Worm (Caenorhabditis elegans): Measurements from ENCODE around the gene Y50E8A.6.

The Y50E8A.6 gene

DNA sequence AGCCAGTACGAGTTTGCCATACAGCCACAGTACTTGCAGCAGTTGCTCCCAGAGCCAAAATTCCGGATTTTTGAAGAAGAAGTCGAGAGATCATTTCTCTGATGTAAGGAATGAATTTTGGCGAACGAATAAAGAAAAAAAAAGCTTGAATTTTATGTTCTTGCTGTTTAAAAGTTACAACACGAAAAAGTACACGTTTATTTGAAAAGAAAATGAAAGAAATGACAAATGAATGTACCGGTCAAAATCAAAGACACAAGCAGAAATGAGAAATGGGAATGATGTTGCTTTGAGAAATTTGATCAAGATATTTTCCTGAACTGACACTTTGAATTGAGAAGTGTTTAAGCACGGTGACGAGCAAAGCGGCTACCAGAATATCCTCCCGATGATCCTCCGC is at the start of gene Y50E8A.6:
Y50E8A.6 (minus strand) TSS at position 101 of the 400 bp plus-strand sequence.
- no peak for TF ChIP-seq dmd-4 (tag; optimal IDR thresholded peaks at IDR 0.05; ENCODE audit: borderline replicate concordance)
- no peak for TF ChIP-seq ttx-3 (tag; optimal IDR thresholded peaks at IDR 0.05)
- TF ChIP-seq madf-2 (tag; optimal IDR thresholded peaks at IDR 0.05): no peak
- TF ChIP-seq tbx-7 (tag; optimal IDR thresholded peaks at IDR 0.05): no peak
- no peak for TF ChIP-seq sox-2 (GFP tag; IDR thresholded peaks at IDR 0.05)
- no peak for TF ChIP-seq ceh-9 (tag; optimal IDR thresholded peaks at IDR 0.05)
- no peak for TF ChIP-seq ceh-18 (tag; optimal IDR thresholded peaks at IDR 0.05)
- TF ChIP-seq ceh-2 (tag; optimal IDR thresholded peaks at IDR 0.05): no peak
- TF ChIP-seq hlh-30 (tag; optimal IDR thresholded peaks at IDR 0.05; ENCODE audit: insufficient read depth): no peak
- no peak for TF ChIP-seq F13H6.1 (tag; optimal IDR thresholded peaks at IDR 0.05)
- no peak for TF ChIP-seq nhr-232 (tag; optimal IDR thresholded peaks at IDR 0.05)
- no peak for TF ChIP-seq pros-1 (tag; optimal IDR thresholded peaks at IDR 0.05)

DNA sequence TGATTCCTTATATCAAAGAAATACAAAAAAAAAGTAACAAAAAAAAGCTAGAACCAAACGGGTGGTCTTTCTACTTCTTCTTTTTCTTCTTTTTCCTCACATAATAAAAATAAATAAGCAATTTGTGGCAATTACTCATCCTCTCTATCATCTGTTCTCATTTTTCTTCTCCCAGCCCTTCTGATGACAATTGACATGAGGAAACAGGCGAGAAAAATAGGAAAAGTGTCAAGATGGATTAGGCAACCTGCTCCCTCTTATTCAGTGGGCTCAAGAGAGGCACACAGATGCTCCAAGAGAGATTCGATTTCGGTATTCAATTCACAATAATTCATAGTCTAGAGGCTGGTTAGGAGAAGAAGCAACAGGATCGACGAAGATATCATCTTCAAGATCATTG is 49.7 kb upstream of the Y50E8A.6 start:
- TF ChIP-seq ceh-24 (tag; optimal IDR thresholded peaks at IDR 0.05) (no peak), hlh-8 (tag; optimal IDR thresholded peaks at IDR 0.05) (no peak), ceh-45 (GFP tag; IDR thresholded peaks at IDR 0.05) (no peak), C08G9.2 (tag; optimal IDR thresholded peaks at IDR 0.05) (no peak), fax-1 (tag; optimal IDR thresholded peaks at IDR 0.05) (no peak), F13H6.1 (tag; optimal IDR thresholded peaks at IDR 0.05) (no peak), unc-55 (GFP tag; optimal IDR thresholded peaks at IDR 0.05) (peak; percentile 72), lim-6 (tag; optimal IDR thresholded peaks at IDR 0.05) (no peak), ceh-34 (tag; optimal IDR thresholded peaks at IDR 0.05) (peak; percentile 89), pha-4 (tag; optimal IDR thresholded peaks at IDR 0.05) (no peak)

DNA sequence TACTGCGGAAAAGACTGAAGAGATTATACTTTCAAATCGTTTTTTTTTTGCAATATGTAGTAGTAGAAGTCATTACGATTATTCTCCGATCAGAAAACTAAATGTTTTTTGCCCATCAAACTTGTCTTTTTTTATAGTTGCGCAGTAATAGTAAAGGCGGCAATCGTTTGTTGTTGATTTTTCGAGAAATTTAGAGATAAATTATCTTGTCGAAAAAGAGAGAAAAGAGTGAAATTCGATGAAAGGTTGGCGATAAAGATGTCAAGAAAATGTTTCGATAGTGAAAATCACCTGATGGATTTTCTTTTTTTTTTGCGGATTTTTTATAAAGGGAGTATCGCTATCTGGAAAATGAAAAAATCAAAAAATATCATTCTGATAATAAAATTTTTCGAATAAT is 47.3 kb upstream of the Y50E8A.6 start:
- TF ChIP-seq tbx-2 (tag; optimal IDR thresholded peaks at IDR 0.05): no peak
- TF ChIP-seq fkh-10 (GFP tag; optimal IDR thresholded peaks at IDR 0.05): no peak
- no peak for TF ChIP-seq hlh-8 (tag; optimal IDR thresholded peaks at IDR 0.05)
- TF ChIP-seq sdc-2 (tag; optimal IDR thresholded peaks at IDR 0.05): no peak
- no peak for TF ChIP-seq hlh-13 (GFP tag; optimal IDR thresholded peaks at IDR 0.05)
- TF ChIP-seq nhr-232 (tag; optimal IDR thresholded peaks at IDR 0.05): no peak
- TF ChIP-seq ceh-24 (tag; optimal IDR thresholded peaks at IDR 0.05): no peak
- no peak for TF ChIP-seq C38D4.7 (GFP tag; optimal IDR thresholded peaks at IDR 0.05)
- no peak for TF ChIP-seq ref-2 (tag; optimal IDR thresholded peaks at IDR 0.05)
- no peak for TF ChIP-seq dve-1 (tag; optimal IDR thresholded peaks at IDR 0.05)
- TF ChIP-seq ceh-6 (GFP tag; optimal IDR thresholded peaks at IDR 0.05): no peak
- no peak for TF ChIP-seq odd-2 (tag; optimal IDR thresholded peaks at IDR 0.05)
- no peak for TF ChIP-seq Y22D7AL.16 (tag; optimal IDR thresholded peaks at IDR 0.05)
- TF ChIP-seq dmd-4 (tag; optimal IDR thresholded peaks at IDR 0.05; ENCODE audit: borderline replicate concordance): no peak
- no peak for TF ChIP-seq unc-3 (GFP tag; conservative IDR thresholded peaks at IDR 0.05)
- no peak for TF ChIP-seq unc-3 (tag; optimal IDR thresholded peaks at IDR 0.05)
- no peak for TF ChIP-seq lin-11 (tag; optimal IDR thresholded peaks at IDR 0.05)
- TF ChIP-seq hlh-15 (tag; optimal IDR thresholded peaks at IDR 0.05): no peak
- TF ChIP-seq ama-1 (optimal IDR thresholded peaks at IDR 0.05): no peak
- no peak for TF ChIP-seq K09A11.1 (tag; optimal IDR thresholded peaks at IDR 0.05; ENCODE audit: insufficient read depth)

DNA sequence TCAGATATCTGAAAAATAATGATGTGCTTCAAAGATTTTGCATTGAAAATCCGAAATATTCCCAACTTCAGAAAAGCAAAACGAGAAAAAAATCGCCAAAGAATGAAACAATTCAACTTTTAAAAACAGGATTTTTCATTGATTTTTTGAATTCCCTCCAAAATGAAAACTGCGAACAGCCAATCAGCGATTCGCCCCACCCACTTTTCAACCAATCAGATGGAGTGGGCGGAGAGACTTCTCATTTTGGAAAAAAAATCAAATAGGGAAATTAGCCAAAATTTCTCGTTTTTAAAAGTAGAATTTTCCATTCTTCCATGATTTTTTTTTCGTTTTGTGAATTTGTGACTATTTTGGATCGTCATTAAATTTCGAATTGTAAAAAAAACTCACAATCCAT is 43.7 kb upstream of the Y50E8A.6 start:
- no peak for TF ChIP-seq ceh-34 (tag; optimal IDR thresholded peaks at IDR 0.05)
- TF ChIP-seq nfya-1 (tag; optimal IDR thresholded peaks at IDR 0.05): peak; percentile 88
- TF ChIP-seq ceh-48 (tag; optimal IDR thresholded peaks at IDR 0.05): no peak
